Fruit fly (Drosophila melanogaster): ENCODE data around the gene CG13082.

CG13082 gene

dm6 chr2L:19579995-19580578 is 41.9 kb downstream of the CG13082 start, which contains the start of gene Pmvk (continued):
- no peak for TF ChIP-seq CG17385 (GFP tag; optimal IDR thresholded peaks at IDR 0.05)
- no peak for TF ChIP-seq CG6254 (GFP tag; optimal IDR thresholded peaks at IDR 0.05)
- TF ChIP-seq zf30C (GFP tag; optimal IDR thresholded peaks at IDR 0.05) = no peak
- TF ChIP-seq sna (GFP tag; IDR thresholded peaks at IDR 0.05; ENCODE audit: partially characterized antibody) = peak; percentile 83
- TF ChIP-seq CG7963 (GFP tag; IDR thresholded peaks at IDR 0.05; ENCODE audit: partially characterized antibody) = peak; percentile 94
- TF ChIP-seq Max (GFP tag; optimal IDR thresholded peaks at IDR 0.05) = no peak
- no peak for TF ChIP-seq gcm (GFP tag; optimal IDR thresholded peaks at IDR 0.05)
- TF ChIP-seq sd (tag; optimal IDR thresholded peaks at IDR 0.05) = no peak
- no peak for TF ChIP-seq pho (GFP tag; optimal IDR thresholded peaks at IDR 0.05)
- no peak for TF ChIP-seq Jarid2 (GFP tag; optimal IDR thresholded peaks at IDR 0.05)
- no peak for TF ChIP-seq prd (optimal IDR thresholded peaks at IDR 0.05)
- TF ChIP-seq prd (GFP tag; IDR thresholded peaks at IDR 0.05) = no peak
- no peak for TF ChIP-seq CG14965 (GFP tag; optimal IDR thresholded peaks at IDR 0.05; ENCODE audit: borderline replicate concordance)
- TF ChIP-seq lab (GFP tag; optimal IDR thresholded peaks at IDR 0.05) = no peak
- TF ChIP-seq CG6765 (GFP tag; optimal IDR thresholded peaks at IDR 0.05) = no peak
- TF ChIP-seq CG10431 (GFP tag; optimal IDR thresholded peaks at IDR 0.05) = peak; percentile 41
- TF ChIP-seq CG16779 (GFP tag; IDR thresholded peaks at IDR 0.05) = no peak
- TF ChIP-seq Lhr (GFP tag; optimal IDR thresholded peaks at IDR 0.05) = no peak
- TF ChIP-seq CG11723 (GFP tag; optimal IDR thresholded peaks at IDR 0.05) = no peak
- no peak for TF ChIP-seq HLH54F (GFP tag; optimal IDR thresholded peaks at IDR 0.05)
- TF ChIP-seq CG17359 (tag; optimal IDR thresholded peaks at IDR 0.05) = no peak
- TF ChIP-seq CG2712 (tag; optimal IDR thresholded peaks at IDR 0.05) = no peak
- no peak for TF ChIP-seq CG10543 (GFP tag; optimal IDR thresholded peaks at IDR 0.05)
- no peak for TF ChIP-seq CG18619 (GFP tag; optimal IDR thresholded peaks at IDR 0.05)
- TF ChIP-seq CG8089 (GFP tag; optimal IDR thresholded peaks at IDR 0.05) = no peak
- no peak for TF ChIP-seq zfh1 (GFP tag; IDR thresholded peaks at IDR 0.05)
- TF ChIP-seq CG9817 (tag; optimal IDR thresholded peaks at IDR 0.05) = no peak
- no peak for TF ChIP-seq Lim3 (GFP tag; IDR thresholded peaks at IDR 0.05)
- TF ChIP-seq CG13296 (GFP tag; optimal IDR thresholded peaks at IDR 0.05) = no peak
- no peak for TF ChIP-seq Six4 (GFP tag; optimal IDR thresholded peaks at IDR 0.05)
- no peak for TF ChIP-seq CG4820 (GFP tag; optimal IDR thresholded peaks at IDR 0.05)
- no peak for TF ChIP-seq CG4707 (GFP tag; optimal IDR thresholded peaks at IDR 0.05)
- no peak for TF ChIP-seq gsb-n (tag; optimal IDR thresholded peaks at IDR 0.05)
- no peak for TF ChIP-seq pan (optimal IDR thresholded peaks at IDR 0.05)
- no peak for TF ChIP-seq pan (GFP tag; optimal IDR thresholded peaks at IDR 0.05 in 1 of 2, IDR thresholded peaks at IDR 0.05 in 1 of 2)
- TF ChIP-seq insv (GFP tag; optimal IDR thresholded peaks at IDR 0.05) = no peak
- TF ChIP-seq CG8388 (GFP tag; optimal IDR thresholded peaks at IDR 0.05) = no peak
- no peak for TF ChIP-seq CG31388 (GFP tag; optimal IDR thresholded peaks at IDR 0.05)
- TF ChIP-seq ERR (GFP tag; optimal IDR thresholded peaks at IDR 0.05) = no peak
- no peak for TF ChIP-seq CG15479 (GFP tag; optimal IDR thresholded peaks at IDR 0.05)
- TF ChIP-seq C15 (GFP tag; IDR thresholded peaks at IDR 0.05) = no peak
- TF ChIP-seq sqz (GFP tag; optimal IDR thresholded peaks at IDR 0.05) = no peak
- TF ChIP-seq peb (GFP tag; IDR thresholded peaks at IDR 0.05) = no peak
- TF ChIP-seq lov (optimal IDR thresholded peaks at IDR 0.05) = no peak
- no peak for TF ChIP-seq lov (GFP tag; IDR thresholded peaks at IDR 0.05)
- TF ChIP-seq grn (GFP tag; optimal IDR thresholded peaks at IDR 0.05) = no peak
- no peak for TF ChIP-seq bowl (GFP tag; IDR thresholded peaks at IDR 0.05)
- peak; percentile 98 for TF ChIP-seq ato (GFP tag; IDR thresholded peaks at IDR 0.05; ENCODE audit: partially characterized antibody)
- no peak for TF ChIP-seq CG30403 (GFP tag; optimal IDR thresholded peaks at IDR 0.05)
- TF ChIP-seq Nf-YB (GFP tag; optimal IDR thresholded peaks at IDR 0.05) = no peak
- TF ChIP-seq Bdp1 (GFP tag; optimal IDR thresholded peaks at IDR 0.05) = no peak
